Worm (Caenorhabditis elegans) whole organism, midembryonic: ENCODE results near the gene R02F2.9.
A peak's percentile ranks its signal among the peaks of the same experiment; 100 is the strongest.

Experiments
- T22C8.4 ChIP-seq: fragments of 200-800 bp; sonication (Bioruptor generic); IDR thresholded peaks from 2 replicates; pipeline ENCODE4 v1.3.6; 2022; ENCODE audit warnings: missing genetic modification characterization, missing compliant biosample characterization
- cog-1 ChIP-seq: sonication (generic microtip); optimal IDR thresholded peaks from 2 replicates; lab custom pipeline; 2016; ENCODE audit warnings: missing genetic modification characterization, missing compliant biosample characterization
- flt-1 ChIP-seq: fragments of 200-800 bp; sonication (Bioruptor generic); IDR thresholded peaks from 2 replicates; pipeline ENCODE4 v1.3.6; 2022; ENCODE audit warnings: missing genetic modification characterization, missing compliant biosample characterization
- klf-2 ChIP-seq: fragments of 200-800 bp; sonication (Bioruptor generic); conservative IDR thresholded peaks from 2 replicates; pipeline ENCODE4 v1.3.6; 2022; ENCODE audit warnings: missing genetic modification reagents, missing genetic modification characterization, missing compliant biosample characterization
- med-1 ChIP-seq: sonication (generic microtip); optimal IDR thresholded peaks from 2 replicates; lab custom pipeline; 2017; ENCODE audit warnings: missing genetic modification characterization, mild to moderate bottlenecking, missing compliant biosample characterization, antibody characterized with exemption, missing genetic modification reagents; ENCODE audit not compliant: insufficient read depth
- ref-1 ChIP-seq: fragments of 200-800 bp; sonication (Bioruptor generic); conservative IDR thresholded peaks from 2 replicates; pipeline ENCODE4 v1.3.6; 2022; ENCODE audit warnings: missing genetic modification reagents, missing genetic modification characterization, missing compliant biosample characterization
- tab-1 ChIP-seq: fragments of 200-800 bp; sonication (Bioruptor generic); IDR thresholded peaks from 2 replicates; pipeline ENCODE4 v1.3.6; 2022; ENCODE audit warnings: missing genetic modification characterization, missing compliant biosample characterization
- ztf-23 ChIP-seq: fragments of 200-800 bp; sonication (Bioruptor generic); IDR thresholded peaks from 2 replicates; pipeline ENCODE4 v1.3.6; 2022; ENCODE audit warnings: missing genetic modification reagents, missing genetic modification characterization, missing compliant biosample characterization
- ztf-29 ChIP-seq: fragments of 200-800 bp; sonication (Bioruptor generic); IDR thresholded peaks from 2 replicates; pipeline ENCODE4 v1.3.6; 2022; ENCODE audit warnings: missing genetic modification reagents, missing genetic modification characterization, missing compliant biosample characterization

Gene R02F2.9

ce11 chrIII:5498973-5499372 is at the start of gene R02F2.9:
Gene R02F2.9, plus strand, starts transcription at chrIII:5499190.
- TF ChIP-seq flt-1 (GFP tag; lab: Robert Waterston, UW): 0 out of 2 replicates have a peak, but pooled peaks have one; percentile 36
- no peak for TF ChIP-seq tab-1 (GFP tag; lab: Robert Waterston, UW)

- TF ChIP-seq ref-1 (no peak), T22C8.4 (GFP tag; lab: Robert Waterston, UW) (peak; percentile 56), flt-1 (GFP tag; lab: Robert Waterston, UW) (no peak)
These were observed 49.2 kb upstream of the R02F2.9 start, which contains the start of gene F48E8.8 for ce11 chrIII:5449762-5450308. Gene F48E8.8, minus strand, starts transcription at chrIII:5449812.

- TF ChIP-seq ztf-23 (GFP tag; lab: Robert Waterston, UW) (no peak), ztf-29 (no peak), med-1 (no peak), cog-1 (tag; lab: Kevin White, UChicago) (no peak), tab-1 (GFP tag; lab: Robert Waterston, UW) (no peak), ref-1 (no peak), klf-2 (GFP tag; lab: Robert Waterston, UW) (no peak), T22C8.4 (GFP tag; lab: Robert Waterston, UW) (no peak), flt-1 (GFP tag; lab: Robert Waterston, UW) (no peak)
These were observed 48.6 kb upstream of the R02F2.9 start, which contains the start of gene paa-1 for ce11 chrIII:5450430-5450829. Gene paa-1, plus strand, starts transcription at chrIII:5450730.

DNA sequence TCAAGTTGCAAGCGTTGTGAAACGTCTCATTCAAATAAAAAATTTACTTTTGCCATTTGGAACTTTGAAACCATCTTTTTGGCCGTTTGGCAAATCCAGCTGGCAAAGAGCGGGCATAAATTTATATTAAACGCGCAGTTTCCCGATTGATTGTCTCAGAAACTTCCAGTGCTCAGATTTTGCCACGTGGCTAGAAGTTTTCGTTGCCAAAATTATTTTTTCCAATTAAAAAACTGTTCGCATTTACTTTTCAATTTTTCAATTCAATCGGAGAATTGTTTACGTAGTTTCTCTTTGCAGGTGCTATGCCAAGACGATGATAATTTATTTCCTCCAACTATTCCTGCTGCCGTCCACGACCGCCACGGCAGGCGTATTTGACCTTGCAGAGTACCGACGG is 45.7 kb upstream of the R02F2.9 start, which contains the start of gene F48E8.4:
Gene F48E8.4 (plus strand): TSS at position 301 of the 400 bp plus-strand sequence.
- TF ChIP-seq klf-2 (GFP tag; lab: Robert Waterston, UW): no peak
- TF ChIP-seq T22C8.4 (GFP tag; lab: Robert Waterston, UW): no peak
- TF ChIP-seq ref-1: no peak
- no peak for TF ChIP-seq ztf-29
- TF ChIP-seq cog-1 (tag; lab: Kevin White, UChicago): no peak
- TF ChIP-seq tab-1 (GFP tag; lab: Robert Waterston, UW): no peak
- no peak for TF ChIP-seq med-1
- no peak for TF ChIP-seq ztf-23 (GFP tag; lab: Robert Waterston, UW)
- no peak for TF ChIP-seq flt-1 (GFP tag; lab: Robert Waterston, UW)

ce11 chrIII:5461079-5461478 is 37.9 kb upstream of the R02F2.9 start, which contains the start of gene F48E8.3:
Gene F48E8.3, plus strand, starts transcription at chrIII:5461379.
- TF ChIP-seq ztf-29 (no peak), tab-1 (GFP tag; lab: Robert Waterston, UW) (no peak), T22C8.4 (GFP tag; lab: Robert Waterston, UW) (no peak), ref-1 (no peak), ztf-23 (GFP tag; lab: Robert Waterston, UW) (no peak), klf-2 (GFP tag; lab: Robert Waterston, UW) (no peak), med-1 (no peak), flt-1 (GFP tag; lab: Robert Waterston, UW) (no peak), cog-1 (tag; lab: Kevin White, UChicago) (no peak)

DNA sequence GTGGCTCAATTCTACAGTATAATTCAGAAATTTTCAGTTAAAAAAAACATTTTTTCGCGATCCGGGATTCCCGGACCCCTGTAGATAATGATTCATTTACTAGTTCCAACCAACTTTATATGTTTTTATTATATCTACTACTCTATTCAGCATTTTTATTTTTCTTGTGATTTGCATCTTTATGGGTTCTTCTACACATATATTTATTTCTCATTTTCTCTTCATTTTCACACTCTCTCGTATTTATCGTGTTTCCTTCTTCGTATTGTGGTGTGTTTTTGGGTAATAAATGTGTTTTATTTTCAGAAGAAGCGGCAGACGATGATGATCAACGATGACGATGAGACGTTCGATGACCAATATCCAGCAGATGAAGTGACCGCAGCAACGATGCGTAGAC is 34.9 kb upstream of the R02F2.9 start, which contains the start of gene F48E8.2:
Gene F48E8.2 (plus strand): TSS at position 301 of the 400 bp plus-strand sequence.
- TF ChIP-seq med-1: no peak
- no peak for TF ChIP-seq T22C8.4 (GFP tag; lab: Robert Waterston, UW)
- TF ChIP-seq ztf-29: no peak
- no peak for TF ChIP-seq tab-1 (GFP tag; lab: Robert Waterston, UW)
- no peak for TF ChIP-seq ref-1
- TF ChIP-seq flt-1 (GFP tag; lab: Robert Waterston, UW): no peak
- TF ChIP-seq ztf-23 (GFP tag; lab: Robert Waterston, UW): no peak
- TF ChIP-seq klf-2 (GFP tag; lab: Robert Waterston, UW): no peak
- no peak for TF ChIP-seq cog-1 (tag; lab: Kevin White, UChicago)

DNA sequence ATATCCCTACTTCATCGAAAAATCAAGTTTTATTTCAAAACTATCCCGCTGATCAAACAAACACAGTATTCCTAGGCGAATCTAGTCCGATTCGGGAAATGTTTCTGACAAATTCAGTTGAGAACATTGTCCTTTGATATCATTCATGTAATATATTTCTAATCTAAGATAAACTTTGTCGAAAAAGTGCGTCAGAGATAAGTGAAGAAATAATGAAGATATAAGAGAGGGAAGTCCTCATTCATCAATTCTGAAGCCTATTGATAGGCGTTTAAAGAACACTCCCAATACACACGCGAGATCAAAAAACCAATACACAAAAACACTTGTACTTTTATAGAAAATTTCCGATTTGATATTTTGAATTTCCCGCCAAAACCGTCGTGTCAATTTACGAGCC is 34.1 kb upstream of the R02F2.9 start:
- TF ChIP-seq med-1: no peak
- TF ChIP-seq ref-1: no peak
- TF ChIP-seq T22C8.4 (GFP tag; lab: Robert Waterston, UW): no peak
- no peak for TF ChIP-seq ztf-29
- TF ChIP-seq ztf-23 (GFP tag; lab: Robert Waterston, UW): no peak
- no peak for TF ChIP-seq cog-1 (tag; lab: Kevin White, UChicago)
- TF ChIP-seq tab-1 (GFP tag; lab: Robert Waterston, UW): no peak
- TF ChIP-seq klf-2 (GFP tag; lab: Robert Waterston, UW): no peak
- no peak for TF ChIP-seq flt-1 (GFP tag; lab: Robert Waterston, UW)

DNA sequence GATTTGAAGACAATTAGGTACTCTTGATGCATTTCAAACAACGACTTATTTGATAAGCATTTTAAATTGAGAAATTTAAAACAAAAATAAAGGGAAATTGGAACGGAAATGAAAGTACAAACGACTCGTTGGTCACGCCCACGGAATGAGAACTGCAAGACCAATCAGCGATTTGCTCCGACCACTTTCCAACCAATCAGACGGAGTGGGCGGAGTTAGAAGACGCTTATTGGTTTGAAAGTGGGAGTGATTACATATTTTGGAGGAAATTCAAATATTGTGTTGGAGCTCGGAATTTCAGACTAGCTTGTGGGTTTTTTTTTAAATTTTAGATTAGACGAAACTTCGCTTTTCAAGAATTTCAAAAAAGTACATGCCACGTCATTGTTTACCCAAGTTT is 29.9 kb upstream of the R02F2.9 start:
- TF ChIP-seq flt-1 (GFP tag; lab: Robert Waterston, UW) (no peak), T22C8.4 (GFP tag; lab: Robert Waterston, UW) (no peak), ztf-29 (no peak), klf-2 (GFP tag; lab: Robert Waterston, UW) (no peak), tab-1 (GFP tag; lab: Robert Waterston, UW) (no peak), med-1 (no peak), cog-1 (tag; lab: Kevin White, UChicago) (no peak), ztf-23 (GFP tag; lab: Robert Waterston, UW) (no peak), ref-1 (no peak)

- no peak for TF ChIP-seq tab-1 (GFP tag; lab: Robert Waterston, UW)
- no peak for TF ChIP-seq cog-1 (tag; lab: Kevin White, UChicago)
- TF ChIP-seq klf-2 (GFP tag; lab: Robert Waterston, UW): no peak
- TF ChIP-seq med-1: no peak
- TF ChIP-seq flt-1 (GFP tag; lab: Robert Waterston, UW): no peak
- no peak for TF ChIP-seq ztf-23 (GFP tag; lab: Robert Waterston, UW)
- no peak for TF ChIP-seq ref-1
- TF ChIP-seq T22C8.4 (GFP tag; lab: Robert Waterston, UW): no peak
- TF ChIP-seq ztf-29: no peak
These were observed 26.3 kb upstream of the R02F2.9 start for ce11 chrIII:5472693-5473092.

ce11 chrIII:5474176-5474575 is 24.8 kb upstream of the R02F2.9 start, which contains the start of gene lon-1:
Gene lon-1, plus strand, starts transcription at chrIII:5474476.
- TF ChIP-seq med-1: no peak
- TF ChIP-seq klf-2 (GFP tag; lab: Robert Waterston, UW): no peak
- no peak for TF ChIP-seq flt-1 (GFP tag; lab: Robert Waterston, UW)
- TF ChIP-seq tab-1 (GFP tag; lab: Robert Waterston, UW): no peak
- no peak for TF ChIP-seq ztf-29
- TF ChIP-seq cog-1 (tag; lab: Kevin White, UChicago): no peak
- TF ChIP-seq ref-1: no peak
- TF ChIP-seq ztf-23 (GFP tag; lab: Robert Waterston, UW): no peak
- TF ChIP-seq T22C8.4 (GFP tag; lab: Robert Waterston, UW): no peak
